Fruit fly (Drosophila melanogaster) whole organism: Measurements from ENCODE around the gene CG31464.

ENCODE experiments used
- CG8478 ChIP-seq: fragments of >200 bp; optimal IDR thresholded peaks from 2 replicates; lab custom pipeline; 2018; ENCODE audit warnings: inconsistent platforms
- Dll ChIP-seq: fragments of >200 bp; optimal IDR thresholded peaks from 2 replicates; lab custom pipeline; 2017
- pan ChIP-seq: fragments of >200 bp; optimal IDR thresholded peaks from 2 replicates; lab custom pipeline; 2017
- psq ChIP-seq: fragments of >200 bp; optimal IDR thresholded peaks from 2 replicates; lab custom pipeline; 2017
- usp ChIP-seq: fragments of >200 bp; optimal IDR thresholded peaks from 2 replicates; lab custom pipeline; 2017; ENCODE audit warnings: missing biosample characterization, missing genetic modification characterization, mixed read lengths

dm6 chr3R:8334471-8334783 is 43.4 kb downstream of the CG31464 start:
- no peak for TF ChIP-seq Dll (lab: Kevin White, UChicago)
- no peak for TF ChIP-seq CG8478 (lab: Kevin White, UChicago)
- no peak for TF ChIP-seq usp (GFP tag; lab: Kevin White, UChicago)
- no peak for TF ChIP-seq pan (lab: Kevin White, UChicago)
- TF ChIP-seq psq (lab: Kevin White, UChicago): no peak
